Worm (Caenorhabditis elegans): ENCODE results near the gene fbxb-85.

- TF ChIP-seq ama-1 (optimal IDR thresholded peaks at IDR 0.05): no peak
- TF ChIP-seq sea-1 (GFP tag; conservative IDR thresholded peaks at IDR 0.05): no peak
Measured at ce11 chrIII:10818364-10818763, 30.4 kb downstream of the fbxb-85 start.

All from whole organism, early embryonic.